Worm (Caenorhabditis elegans) whole organism, L1 larva: Measurements from ENCODE around the gene Y38H6A.5.
A peak's percentile ranks its signal among the peaks of the same experiment; 100 is the strongest.

Experiments
- C16A3.4 ChIP-seq: fragments of 150-350 bp; optimal IDR thresholded peaks from 2 replicates; lab custom pipeline; 2014; ENCODE audit warnings: missing biosample characterization, missing genetic modification characterization
- C34B4.2 ChIP-seq: sonication (generic microtip); optimal IDR thresholded peaks from 2 replicates; lab custom pipeline; 2017; ENCODE audit warnings: mild to moderate bottlenecking, missing genetic modification characterization, missing compliant biosample characterization
- F16B12.6 ChIP-seq: fragments of 150-350 bp; optimal IDR thresholded peaks from 2 replicates; lab custom pipeline; 2014; ENCODE audit warnings: missing biosample characterization, missing genetic modification characterization
- Y116A8C.19 ChIP-seq: sonication (generic microtip); optimal IDR thresholded peaks from 2 replicates; lab custom pipeline; 2016; ENCODE audit warnings: missing compliant biosample characterization, missing genetic modification characterization, borderline replicate concordance
- ama-1 ChIP-seq: fragments of 150-350 bp; optimal IDR thresholded peaks from 2 replicates; lab custom pipeline; 2014
- ceh-63 ChIP-seq: fragments of 200-800 bp; sonication (Bioruptor generic); optimal IDR thresholded peaks from 2 replicates; lab custom pipeline; 2018; ENCODE audit warnings: mild to moderate bottlenecking, missing genetic modification characterization, missing compliant biosample characterization
- ceh-82 ChIP-seq, 3 experiments: fragments of 150-350 bp in 1 of 3; sonication (generic microtip) in 2 of 3; optimal IDR thresholded peaks; 2 replicates each; lab custom pipeline; 2014 to 2017; ENCODE audit warnings: missing biosample characterization in 3 of 3, missing genetic modification characterization in 3 of 3
- ceh-88 ChIP-seq: fragments of 200-800 bp; sonication (Bioruptor generic); IDR thresholded peaks from 2 replicates; pipeline ENCODE4 v1.3.6; 2022; ENCODE audit warnings: missing genetic modification characterization, missing compliant biosample characterization
- dsc-1 ChIP-seq: sonication (generic microtip); optimal IDR thresholded peaks from 2 replicates; lab custom pipeline; 2016; ENCODE audit warnings: mild to moderate bottlenecking, missing genetic modification characterization, missing compliant biosample characterization
- efl-3 ChIP-seq: fragments of 200-800 bp; sonication (Bioruptor generic); optimal IDR thresholded peaks from 2 replicates; lab custom pipeline; 2018; ENCODE audit warnings: mild to moderate bottlenecking, missing genetic modification characterization, missing compliant biosample characterization
- egl-13 ChIP-seq: sonication (generic microtip); optimal IDR thresholded peaks from 2 replicates; lab custom pipeline; 2016; ENCODE audit warnings: missing genotype, missing genetic modification reagents, missing genetic modification characterization, missing compliant biosample characterization
- elt-2 ChIP-seq: sonication (generic microtip); optimal IDR thresholded peaks from 2 replicates; lab custom pipeline; 2016; ENCODE audit warnings: missing genetic modification characterization, mild to moderate bottlenecking, inconsistent platforms, missing compliant biosample characterization, missing genetic modification reagents
- elt-3 ChIP-seq, 6 experiments: fragments of 150-350 bp in 1 of 6; sonication (generic microtip); optimal IDR thresholded peaks; 2 replicates each; lab custom pipeline; 2017 to 2018; ENCODE audit warnings: missing biosample characterization in 6 of 6, missing genetic modification characterization in 6 of 6, inconsistent platforms in 1 of 6
- fkh-10 ChIP-seq: sonication (generic microtip); optimal IDR thresholded peaks from 2 replicates; lab custom pipeline; 2017; ENCODE audit warnings: missing biosample characterization, missing genetic modification reagents, missing genetic modification characterization
- fkh-4 ChIP-seq: sonication (generic microtip); optimal IDR thresholded peaks from 2 replicates; lab custom pipeline; 2016; ENCODE audit warnings: missing compliant biosample characterization, missing genetic modification characterization, borderline replicate concordance
- fkh-8 ChIP-seq: sonication (generic microtip); optimal IDR thresholded peaks from 2 replicates; lab custom pipeline; 2016; ENCODE audit warnings: mild to moderate bottlenecking, missing genetic modification characterization, missing compliant biosample characterization
- hlh-4 ChIP-seq: sonication (generic microtip); optimal IDR thresholded peaks from 2 replicates; lab custom pipeline; 2016; ENCODE audit warnings: mild to moderate bottlenecking, missing genetic modification characterization, missing compliant biosample characterization
- hpl-2 ChIP-seq: fragments of 150-350 bp; optimal IDR thresholded peaks from 2 replicates; lab custom pipeline; 2014; ENCODE audit warnings: missing biosample characterization, missing genetic modification reagents, missing genetic modification characterization
- isw-1 ChIP-seq: fragments of 200-800 bp; sonication (Bioruptor generic); IDR thresholded peaks from 2 replicates; pipeline ENCODE4 v1.3.6; 2022; ENCODE audit warnings: missing genetic modification characterization, missing compliant biosample characterization
- lin-13 ChIP-seq: fragments of 150-350 bp; optimal IDR thresholded peaks from 2 replicates; lab custom pipeline; 2014; ENCODE audit warnings: missing biosample characterization, missing genetic modification reagents, missing genetic modification characterization
- lin-14 ChIP-seq: fragments of 200-800 bp; sonication (Bioruptor generic); optimal IDR thresholded peaks from 2 replicates; lab custom pipeline; 2018; ENCODE audit warnings: mild to moderate bottlenecking, missing genetic modification characterization, moderate library complexity, missing compliant biosample characterization
- lin-15B ChIP-seq: fragments of 150-350 bp; sonication (generic microtip); optimal IDR thresholded peaks from 3 replicates; lab custom pipeline; 2014; ENCODE audit warnings: missing biosample characterization, missing genetic modification characterization
- lin-35 ChIP-seq, 2 experiments: fragments of 150-350 bp; optimal IDR thresholded peaks; 2 replicates each; lab custom pipeline; 2014; ENCODE audit warnings: missing biosample characterization in 2 of 2, missing genetic modification characterization in 2 of 2, missing genetic modification reagents in 2 of 2
- lin-39 ChIP-seq: fragments of 150-350 bp; optimal IDR thresholded peaks from 2 replicates; lab custom pipeline; 2014; ENCODE audit warnings: missing biosample characterization, missing genetic modification reagents, missing genetic modification characterization
- lir-3 ChIP-seq: sonication (generic microtip); optimal IDR thresholded peaks from 2 replicates; lab custom pipeline; 2016; ENCODE audit warnings: mild to moderate bottlenecking, missing genetic modification characterization, moderate library complexity, missing compliant biosample characterization; ENCODE audit not compliant: poor library complexity
- lsy-2 ChIP-seq, 2 experiments: fragments of 150-350 bp; optimal IDR thresholded peaks; 2 replicates each; lab custom pipeline; 2014; ENCODE audit warnings: missing biosample characterization in 2 of 2, missing genetic modification characterization in 2 of 2
- mab-9 ChIP-seq: fragments of 200-800 bp; sonication (Bioruptor generic); IDR thresholded peaks from 2 replicates; pipeline ENCODE4 v1.3.6; 2022; ENCODE audit warnings: missing genetic modification reagents, missing genetic modification characterization, missing compliant biosample characterization
- mep-1 ChIP-seq: fragments of 150-350 bp; optimal IDR thresholded peaks from 2 replicates; lab custom pipeline; 2014; ENCODE audit warnings: missing biosample characterization, missing genetic modification characterization
- nhr-11 ChIP-seq: fragments of 150-350 bp; optimal IDR thresholded peaks from 2 replicates; lab custom pipeline; 2014; ENCODE audit warnings: missing biosample characterization, missing genetic modification characterization
- nhr-19 ChIP-seq: fragments of 200-800 bp; sonication (Bioruptor generic); conservative IDR thresholded peaks from 2 replicates; pipeline ENCODE4 v1.3.6; 2022; ENCODE audit warnings: missing genetic modification characterization, missing compliant biosample characterization
- nhr-20 ChIP-seq: sonication (generic microtip); optimal IDR thresholded peaks from 2 replicates; lab custom pipeline; 2016; ENCODE audit warnings: mild to moderate bottlenecking, missing genetic modification characterization, missing compliant biosample characterization
- nhr-237 ChIP-seq: fragments of 150-350 bp; optimal IDR thresholded peaks from 2 replicates; lab custom pipeline; 2014; ENCODE audit warnings: missing biosample characterization, missing genetic modification characterization
- nhr-28 ChIP-seq: fragments of 150-350 bp; optimal IDR thresholded peaks from 2 replicates; lab custom pipeline; 2014; ENCODE audit warnings: missing biosample characterization, missing genetic modification characterization
- nhr-47 ChIP-seq: sonication (generic microtip); optimal IDR thresholded peaks from 2 replicates; lab custom pipeline; 2016; ENCODE audit warnings: mild to moderate bottlenecking, missing genetic modification characterization, moderate library complexity, missing compliant biosample characterization
- nhr-71 ChIP-seq: sonication (generic microtip); optimal IDR thresholded peaks from 2 replicates; lab custom pipeline; 2016; ENCODE audit warnings: mild to moderate bottlenecking, missing genetic modification characterization, moderate library complexity, missing compliant biosample characterization
- nhr-77 ChIP-seq: fragments of 150-350 bp; optimal IDR thresholded peaks from 2 replicates; lab custom pipeline; 2014; ENCODE audit warnings: missing biosample characterization, missing genetic modification characterization
- nhr-84 ChIP-seq: sonication (generic microtip); optimal IDR thresholded peaks from 2 replicates; lab custom pipeline; 2017; ENCODE audit warnings: missing biosample characterization, missing genetic modification characterization
- nhr-85 ChIP-seq: sonication (generic microtip); peaks from one replicate; lab custom pipeline; 2016; ENCODE audit warnings: missing genetic modification characterization, inconsistent platforms, missing compliant biosample characterization
- pag-3 ChIP-seq: sonication (generic microtip); optimal IDR thresholded peaks from 2 replicates; lab custom pipeline; 2017; ENCODE audit warnings: missing genetic modification characterization, mild to moderate bottlenecking, missing compliant biosample characterization, antibody characterized with exemption, borderline replicate concordance; ENCODE audit not compliant: insufficient read depth
- pax-3 ChIP-seq: fragments of 200-800 bp; sonication (Bioruptor generic); optimal IDR thresholded peaks from 2 replicates; lab custom pipeline; 2018; ENCODE audit warnings: mild to moderate bottlenecking, missing genetic modification characterization, moderate library complexity, missing compliant biosample characterization
- rnt-1 ChIP-seq: sonication (generic microtip); optimal IDR thresholded peaks from 2 replicates; lab custom pipeline; 2016; ENCODE audit warnings: mild to moderate bottlenecking, missing genetic modification characterization, moderate library complexity, missing compliant biosample characterization
- snu-23 ChIP-seq: sonication (generic microtip); optimal IDR thresholded peaks from 2 replicates; lab custom pipeline; 2016; ENCODE audit warnings: missing genetic modification characterization, missing compliant biosample characterization
- sox-4 ChIP-seq: sonication (generic microtip); optimal IDR thresholded peaks from 2 replicates; lab custom pipeline; 2016; ENCODE audit warnings: missing genetic modification characterization, missing compliant biosample characterization
- sptf-1 ChIP-seq: fragments of 150-350 bp; optimal IDR thresholded peaks from 2 replicates; lab custom pipeline; 2014; ENCODE audit warnings: missing biosample characterization, missing genetic modification characterization
- tlp-1 ChIP-seq: fragments of 150-350 bp; optimal IDR thresholded peaks from 2 replicates; lab custom pipeline; 2014; ENCODE audit warnings: missing biosample characterization, missing genetic modification characterization
- unc-30 ChIP-seq: sonication (generic microtip); optimal IDR thresholded peaks from 2 replicates; lab custom pipeline; 2017; ENCODE audit warnings: missing biosample characterization, missing genetic modification characterization
- unc-62 ChIP-seq: fragments of 150-350 bp; optimal IDR thresholded peaks from 2 replicates; lab custom pipeline; 2014; ENCODE audit warnings: missing biosample characterization, missing genetic modification reagents, missing genetic modification characterization
- unc-86 ChIP-seq: sonication (generic microtip); optimal IDR thresholded peaks from 2 replicates; lab custom pipeline; 2016; ENCODE audit warnings: missing genetic modification characterization, missing compliant biosample characterization
- xbp-1 ChIP-seq: sonication (generic microtip); optimal IDR thresholded peaks from 2 replicates; lab custom pipeline; 2016; ENCODE audit warnings: missing genetic modification characterization, missing compliant biosample characterization
- ztf-11 ChIP-seq, 2 experiments: sonication (generic microtip); optimal IDR thresholded peaks; 2 replicates each; lab custom pipeline; 2016 to 2017; ENCODE audit warnings: missing genetic modification characterization in 2 of 2, missing biosample characterization in 1 of 2, missing compliant biosample characterization in 1 of 2
- ztf-4 ChIP-seq: fragments of 150-350 bp; optimal IDR thresholded peaks from 2 replicates; lab custom pipeline; 2014; ENCODE audit warnings: missing biosample characterization, missing genetic modification characterization

Gene Y38H6A.5

DNA sequence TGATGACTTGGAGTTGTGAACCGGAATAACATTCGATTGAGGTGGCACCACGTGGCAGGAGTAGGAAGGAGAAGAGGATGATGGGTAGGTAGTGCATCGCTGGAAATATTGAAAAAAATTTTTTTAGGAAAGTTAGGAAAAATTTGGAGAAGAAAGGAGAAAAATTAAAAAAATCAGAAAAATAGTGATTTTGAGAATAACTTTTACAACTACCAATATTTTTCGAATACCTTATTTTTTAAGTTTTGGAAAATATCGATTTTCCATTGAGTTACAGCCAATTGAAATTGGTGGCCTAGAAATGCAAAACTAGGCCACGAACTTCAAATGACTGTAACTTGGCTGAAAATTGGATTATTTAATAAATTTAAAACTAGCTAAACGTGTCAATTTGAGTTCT, at the start of gene Y38H6A.5:
Gene Y38H6A.5, minus strand, starts transcription at position 101 of the 400 bp plus-strand sequence.
- TF ChIP-seq dsc-1 (tag; lab: Kevin White, UChicago) (no peak), nhr-85 (peak; percentile 17), unc-62 (GFP tag; lab: Kevin White, UChicago) (no peak), nhr-19 (GFP tag; lab: Robert Waterston, UW) (no peak), tlp-1 (tag; lab: Kevin White, UChicago) (no peak)

DNA sequence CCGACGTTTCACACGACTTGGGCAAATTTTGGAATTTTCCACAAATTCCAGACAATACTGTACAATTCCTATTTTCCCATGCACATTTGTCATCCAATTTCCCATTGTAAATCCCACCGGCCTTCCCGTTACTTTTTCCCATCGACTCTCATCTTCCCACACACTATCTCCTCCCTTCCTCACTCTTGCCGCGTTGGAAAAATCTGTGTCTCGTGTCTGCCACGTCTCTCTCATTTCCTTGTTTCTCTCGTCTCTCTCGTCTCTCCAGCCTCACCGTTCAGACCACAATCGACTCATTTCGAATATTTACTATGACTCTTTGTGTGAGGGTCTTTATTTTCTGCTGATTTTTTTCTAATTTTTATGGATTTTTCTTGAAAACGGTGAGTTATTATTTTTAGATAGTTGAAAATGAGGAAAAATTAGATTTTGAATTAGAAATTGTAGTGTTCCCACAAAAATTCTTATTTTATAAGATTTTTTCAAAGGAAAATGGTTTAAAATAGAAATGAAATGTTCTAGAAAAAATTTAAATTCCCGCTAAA, 48.0 kb upstream of the Y38H6A.5 start, which contains the start of gene K02E2.11:
Gene K02E2.11, plus strand, starts transcription at position 251 of the 545 bp plus-strand sequence.
- TF ChIP-seq elt-2 (no peak), nhr-20 (tag; lab: Kevin White, UChicago) (peak; percentile 50), ceh-82 (tag; optimal IDR thresholded peaks at IDR 0.05; lab: Kevin White, UChicago) (peak in 2 of 3 experiments; percentile 51 to 52), mep-1 (peak; percentile 41), ztf-4 (tag; lab: Kevin White, UChicago) (no peak), mab-9 (GFP tag; lab: Robert Waterston, UW) (no peak), nhr-85 (no peak), lir-3 (tag; lab: Kevin White, UChicago) (no peak), hpl-2 (GFP tag; lab: Kevin White, UChicago) (no peak), snu-23 (GFP tag; lab: Kevin White, UChicago) (peak; percentile 71), efl-3 (no peak), isw-1 (GFP tag; lab: Robert Waterston, UW) (no peak), unc-86 (tag; lab: Kevin White, UChicago) (peak; percentile 14), nhr-47 (tag; lab: Kevin White, UChicago) (no peak), nhr-237 (tag; lab: Kevin White, UChicago) (no peak), egl-13 (tag; lab: Kevin White, UChicago) (no peak), lin-35 (GFP tag; optimal IDR thresholded peaks at IDR 0.05; lab: Kevin White, UChicago) (peak; percentile 23 to 60), lin-13 (GFP tag; lab: Kevin White, UChicago) (no peak), sptf-1 (tag; lab: Kevin White, UChicago) (no peak), C34B4.2 (tag; lab: Kevin White, UChicago) (no peak), C16A3.4 (tag; lab: Kevin White, UChicago) (no peak), hlh-4 (tag; lab: Kevin White, UChicago) (no peak), elt-3 (tag; optimal IDR thresholded peaks at IDR 0.05; lab: Kevin White, UChicago) (no peak), ama-1 (no peak), lin-15B (tag; lab: Kevin White, UChicago) (no peak), ceh-63 (GFP tag; lab: Kevin White, UChicago) (no peak), sox-4 (tag; lab: Kevin White, UChicago) (no peak), lin-39 (tag; lab: Kevin White, UChicago) (no peak), nhr-84 (tag; lab: Kevin White, UChicago) (no peak), fkh-4 (tag; lab: Kevin White, UChicago) (no peak), pax-3 (no peak), unc-62 (GFP tag; lab: Kevin White, UChicago) (no peak), Y116A8C.19 (tag; lab: Kevin White, UChicago) (no peak), nhr-11 (no peak), ztf-11 (tag; optimal IDR thresholded peaks at IDR 0.05; lab: Kevin White, UChicago) (no peak), unc-30 (no peak), nhr-71 (peak; percentile 62), xbp-1 (tag; lab: Kevin White, UChicago) (peak; percentile 38), rnt-1 (tag; lab: Kevin White, UChicago) (no peak), nhr-28 (tag; lab: Kevin White, UChicago) (no peak), nhr-19 (GFP tag; lab: Robert Waterston, UW) (no peak), fkh-8 (tag; lab: Kevin White, UChicago) (peak; percentile 9), fkh-10 (GFP tag; lab: Kevin White, UChicago) (no peak), lsy-2 (tag; optimal IDR thresholded peaks at IDR 0.05; lab: Kevin White, UChicago) (peak; percentile 23 to 44), ceh-88 (GFP tag; lab: Robert Waterston, UW) (no peak), pag-3 (tag; lab: Kevin White, UChicago) (no peak), lin-14 (GFP tag; lab: Kevin White, UChicago) (no peak), F16B12.6 (tag; lab: Kevin White, UChicago) (no peak), nhr-77 (no peak)
